Fruit fly (Drosophila melanogaster) whole organism, larva: ENCODE data around the gene DnaJ-H.

Source experiments
- noc ChIP-seq: fragments of 200-800 bp; sonication (Bioruptor generic); optimal IDR thresholded peaks from 3 replicates; lab custom pipeline; 2019; ENCODE audit warnings: missing biosample characterization, mild to moderate bottlenecking, missing genetic modification characterization, moderate library complexity

The DnaJ-H gene

DNA sequence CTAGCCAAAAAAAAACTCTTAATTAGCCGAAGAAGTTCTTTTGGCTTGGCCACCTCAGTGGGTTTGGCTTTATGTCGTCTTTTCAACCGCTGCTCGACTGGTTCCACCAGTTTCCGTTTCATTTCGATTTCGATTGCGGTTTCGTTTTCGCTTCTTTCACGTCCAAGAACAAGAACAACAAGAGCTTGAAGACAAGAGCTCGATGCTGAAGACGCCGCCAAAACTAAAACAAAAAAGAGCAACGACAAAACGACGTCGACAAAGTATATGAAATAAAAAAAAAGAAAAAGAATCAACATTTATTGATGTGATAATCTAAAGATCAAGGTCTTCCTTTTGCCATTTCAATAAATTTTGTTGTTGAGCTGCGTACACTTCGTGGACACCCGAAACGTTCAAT lies 43.3 kb downstream of the DnaJ-H start:
- TF ChIP-seq noc (tag; lab: Kevin White, UChicago): no peak

DNA sequence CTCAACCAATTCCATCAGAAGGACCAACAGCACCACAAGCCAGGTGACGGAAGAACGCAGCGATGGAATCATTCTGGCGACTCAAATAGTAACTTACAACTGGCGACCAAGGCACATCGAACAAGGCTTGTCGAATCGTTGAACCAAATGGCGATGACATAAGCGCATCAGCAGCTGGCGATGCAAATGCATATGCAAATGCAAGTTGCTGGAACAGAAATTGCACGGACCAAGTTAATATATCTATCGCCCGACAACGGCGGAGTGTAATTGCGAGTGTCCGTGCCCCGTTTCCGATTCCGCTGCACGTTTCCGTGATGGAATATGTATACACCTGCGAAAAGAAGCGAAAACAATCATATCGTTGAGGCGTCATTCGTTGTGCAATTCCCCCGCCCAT lies 46.8 kb downstream of the DnaJ-H start, which contains the start of the genes CG44198 and CG43050:
CG44198 (minus strand) TSS at position 101 of the 400 bp plus-strand sequence.
CG43050 (plus strand) TSS at position 261 of the 400 bp plus-strand sequence.
- no peak for TF ChIP-seq noc (tag; lab: Kevin White, UChicago)

DNA sequence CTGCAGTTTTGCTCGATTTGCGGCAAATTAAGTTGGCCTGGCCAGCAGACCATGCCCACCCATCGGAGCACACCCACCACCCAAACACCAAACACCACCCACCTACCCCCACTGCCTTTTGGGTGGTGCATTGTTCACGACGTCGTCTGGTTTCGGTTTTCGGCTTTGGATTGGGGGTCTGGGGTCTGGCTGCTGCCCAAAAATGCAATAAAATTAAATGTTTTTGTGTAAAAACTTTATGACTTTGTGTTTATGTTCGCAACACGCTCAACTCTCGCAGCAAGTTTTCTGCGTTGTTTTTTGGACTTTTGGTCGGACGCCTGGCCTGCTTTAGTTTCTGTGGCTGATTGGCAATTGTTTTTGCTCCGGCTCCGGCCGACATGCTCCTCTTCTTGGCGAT lies 49.1 kb downstream of the DnaJ-H start:
- no peak for TF ChIP-seq noc (tag; lab: Kevin White, UChicago)

DNA sequence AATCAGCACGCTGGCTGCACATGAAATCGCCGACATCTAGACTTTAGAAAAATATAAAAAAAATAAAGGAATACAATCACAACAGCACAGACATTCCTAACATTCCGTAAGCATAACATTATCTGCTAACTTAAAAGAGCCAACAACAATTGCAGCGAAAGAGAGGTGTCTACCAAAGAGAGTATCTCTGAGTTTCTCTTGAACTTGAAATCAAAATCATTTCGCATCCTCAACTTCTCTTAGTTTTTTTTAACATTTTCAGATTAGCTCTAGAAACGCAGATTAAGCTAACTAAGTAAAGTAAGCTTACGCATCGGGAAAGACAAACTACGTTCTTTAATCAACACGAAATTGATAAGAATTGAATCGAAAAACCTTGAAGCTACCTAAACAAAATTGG lies 52.3 kb downstream of the DnaJ-H start:
- TF ChIP-seq noc (tag; lab: Kevin White, UChicago): no peak
